Fruit fly (Drosophila melanogaster) Kc167 (cell line): Measurements from ENCODE around the gene beta4GalT7.

Source experiments
- Myc ChIP-seq: fragments of >200 bp; optimal IDR thresholded peaks from 2 replicates; lab custom pipeline; 2017; ENCODE audit warnings: missing external identifiers
- Sin3A ChIP-seq: fragments of >200 bp; optimal IDR thresholded peaks from 2 replicates; lab custom pipeline; 2018; ENCODE audit warnings: missing external identifiers
- h ChIP-seq: fragments of >200 bp; optimal IDR thresholded peaks from 3 replicates; lab custom pipeline; 2018; ENCODE audit warnings: missing external identifiers
- insv ChIP-seq: fragments of >200 bp; optimal IDR thresholded peaks from 3 replicates; lab custom pipeline; 2018; ENCODE audit warnings: missing external identifiers
- psq ChIP-seq: fragments of >200 bp; optimal IDR thresholded peaks from 2 replicates; lab custom pipeline; 2017; ENCODE audit warnings: missing external identifiers
- ttk ChIP-seq: sonication (Bioruptor generic); optimal IDR thresholded peaks from 2 replicates; lab custom pipeline; 2017; ENCODE audit warnings: missing external identifiers

Gene beta4GalT7

dm6 chr3R:25047504-25047903 lies 24.4 kb downstream of the beta4GalT7 start, which contains the start of gene CG11790:
Gene CG11790 (plus strand): TSS chr3R:25047706.
- TF ChIP-seq Sin3A (lab: Kevin White, UChicago) (no peak), ttk (lab: Kevin White, UChicago) (no peak), Myc (lab: Kevin White, UChicago) (no peak), h (lab: Kevin White, UChicago) (no peak), psq (lab: Kevin White, UChicago) (no peak), insv (lab: Kevin White, UChicago) (no peak)

- no peak for TF ChIP-seq ttk (lab: Kevin White, UChicago)
- TF ChIP-seq Myc (lab: Kevin White, UChicago), result no peak
These were observed 26.3 kb downstream of the beta4GalT7 start, which contains the start of gene CG11791 for dm6 chr3R:25049383-25049741. Gene CG11791 (plus strand): TSS chr3R:25049616.

- TF ChIP-seq psq (lab: Kevin White, UChicago), result no peak
- no peak for TF ChIP-seq Myc (lab: Kevin White, UChicago)
- TF ChIP-seq h (lab: Kevin White, UChicago), result no peak
- no peak for TF ChIP-seq insv (lab: Kevin White, UChicago)
- TF ChIP-seq ttk (lab: Kevin White, UChicago), result no peak
- no peak for TF ChIP-seq Sin3A (lab: Kevin White, UChicago)
These were observed 26.9 kb downstream of the beta4GalT7 start for dm6 chr3R:25049742-25050517.

DNA sequence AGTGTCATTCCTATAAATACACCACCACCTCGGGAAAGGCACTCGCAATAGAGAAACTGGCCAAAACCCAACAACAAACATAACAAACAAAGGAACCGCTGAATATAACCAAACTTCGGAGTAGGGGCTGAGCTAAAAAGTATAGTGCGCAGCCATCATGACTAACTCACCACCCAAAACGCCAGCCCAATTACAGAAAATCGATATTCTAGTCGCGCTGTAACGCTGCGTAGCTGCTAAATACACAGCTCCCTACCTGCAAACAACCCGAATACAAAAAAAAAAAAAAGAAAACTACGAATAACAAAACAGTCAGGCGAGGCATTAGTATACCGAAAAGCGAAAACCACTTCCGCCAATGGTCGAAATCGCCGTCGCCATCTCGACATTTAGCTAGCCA lies 27.6 kb downstream of the beta4GalT7 start:
- TF ChIP-seq ttk (lab: Kevin White, UChicago), result no peak
- TF ChIP-seq h (lab: Kevin White, UChicago), result no peak
- TF ChIP-seq insv (lab: Kevin White, UChicago), result no peak
- no peak for TF ChIP-seq Sin3A (lab: Kevin White, UChicago)
- no peak for TF ChIP-seq Myc (lab: Kevin White, UChicago)
- TF ChIP-seq psq (lab: Kevin White, UChicago), result no peak

- TF ChIP-seq Sin3A (lab: Kevin White, UChicago) (no peak), ttk (lab: Kevin White, UChicago) (no peak), insv (lab: Kevin White, UChicago) (no peak), psq (lab: Kevin White, UChicago) (no peak), h (lab: Kevin White, UChicago) (no peak), Myc (lab: Kevin White, UChicago) (no peak)
These were observed 28.5 kb downstream of the beta4GalT7 start for dm6 chr3R:25051441-25052097.

- no peak for TF ChIP-seq insv (lab: Kevin White, UChicago)
- TF ChIP-seq psq (lab: Kevin White, UChicago), result no peak
- TF ChIP-seq ttk (lab: Kevin White, UChicago), result no peak
- TF ChIP-seq Myc (lab: Kevin White, UChicago), result no peak
- TF ChIP-seq h (lab: Kevin White, UChicago), result no peak
- no peak for TF ChIP-seq Sin3A (lab: Kevin White, UChicago)
These were observed 31.6 kb downstream of the beta4GalT7 start, which contains the start of gene CG31109 for dm6 chr3R:25054451-25055188. Gene CG31109 (minus strand): TSS chr3R:25054653.

DNA sequence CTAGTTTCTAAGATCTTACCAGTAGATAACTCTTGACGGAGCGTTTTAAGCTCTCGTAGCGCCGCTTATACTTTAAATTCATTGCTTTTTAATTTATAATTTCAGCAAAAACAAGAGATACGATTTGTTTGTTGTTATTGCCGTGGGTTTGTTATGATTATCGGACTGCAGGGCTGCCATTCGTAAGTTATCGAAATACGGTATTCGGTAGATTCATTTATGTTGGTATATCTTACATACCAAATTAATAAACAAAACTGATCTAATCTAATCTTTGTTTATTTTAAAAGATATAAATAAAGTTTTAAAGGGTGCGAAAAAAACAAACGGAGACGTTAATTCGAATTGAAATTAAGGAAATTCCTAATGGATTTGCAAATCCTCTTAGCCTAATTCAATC lies 33.0 kb downstream of the beta4GalT7 start, which contains the start of the genes CG31111 and stac:
Gene CG31111 (minus strand): TSS at position 162 of the 400 bp plus-strand sequence.
Gene stac (plus strand): TSS at position 271 of the 400 bp plus-strand sequence.
- TF ChIP-seq insv (lab: Kevin White, UChicago) (no peak), psq (lab: Kevin White, UChicago) (no peak), Sin3A (lab: Kevin White, UChicago) (no peak), h (lab: Kevin White, UChicago) (no peak), ttk (lab: Kevin White, UChicago) (no peak), Myc (lab: Kevin White, UChicago) (no peak)

DNA sequence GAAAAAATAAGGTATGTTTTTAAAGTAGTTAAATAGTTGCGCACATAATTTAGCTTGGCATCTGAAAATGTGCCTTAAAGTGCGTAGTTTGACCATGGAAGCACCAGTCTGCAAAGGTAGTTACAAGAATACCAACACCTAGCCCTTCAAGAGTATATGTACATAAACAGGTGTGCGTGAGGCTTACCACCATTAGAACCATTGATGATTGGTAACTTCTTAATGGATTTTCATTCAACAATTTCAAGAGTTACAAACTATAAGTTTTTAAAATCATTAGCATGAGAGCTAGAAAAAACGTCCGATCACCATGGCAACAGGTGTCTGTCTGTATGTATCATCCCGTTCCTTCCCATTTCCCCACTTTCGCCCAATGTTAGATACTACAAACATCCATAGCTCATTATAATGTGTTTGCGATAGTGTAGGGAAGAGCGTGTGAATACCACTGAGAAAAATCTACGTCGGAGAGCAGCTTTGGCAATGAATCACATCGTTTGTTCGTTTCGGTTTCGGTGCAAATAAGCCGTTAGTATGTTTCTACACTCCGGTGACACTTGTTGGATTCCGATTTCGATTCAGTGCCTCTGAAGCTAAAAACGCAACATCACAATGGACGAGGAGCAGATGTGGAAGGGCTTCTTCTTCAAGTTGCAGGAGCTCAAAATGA lies 33.6 kb downstream of the beta4GalT7 start:
- TF ChIP-seq ttk (lab: Kevin White, UChicago) (no peak), insv (lab: Kevin White, UChicago) (no peak), Myc (lab: Kevin White, UChicago) (no peak), h (lab: Kevin White, UChicago) (no peak), psq (lab: Kevin White, UChicago) (no peak), Sin3A (lab: Kevin White, UChicago) (no peak)

DNA sequence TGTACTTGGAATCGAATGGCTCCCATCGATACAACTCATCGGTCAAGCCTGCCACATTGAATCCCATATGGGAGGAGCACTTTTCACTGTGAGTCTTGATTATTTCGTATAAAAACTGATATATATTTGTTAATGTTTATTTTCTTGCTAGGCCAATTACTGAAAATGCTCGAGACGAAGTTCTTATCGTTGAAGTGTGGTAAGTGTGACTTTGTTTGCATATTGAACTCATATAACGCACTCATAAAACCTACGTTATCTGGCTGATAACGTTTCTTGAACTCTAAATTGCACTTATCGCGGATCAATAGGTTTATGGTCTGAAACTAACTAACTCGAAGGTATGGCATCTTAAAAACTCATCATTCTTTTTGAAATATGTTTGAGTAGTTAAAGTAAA lies 37.4 kb downstream of the beta4GalT7 start:
- no peak for TF ChIP-seq Sin3A (lab: Kevin White, UChicago)
- TF ChIP-seq psq (lab: Kevin White, UChicago), result no peak
- TF ChIP-seq Myc (lab: Kevin White, UChicago), result no peak
- no peak for TF ChIP-seq ttk (lab: Kevin White, UChicago)
- TF ChIP-seq h (lab: Kevin White, UChicago), result no peak
- no peak for TF ChIP-seq insv (lab: Kevin White, UChicago)
